Worm (Caenorhabditis elegans) whole organism, young adult: ENCODE data around the gene K07D4.4.
A peak's percentile ranks its signal among the peaks of the same experiment; 100 is the strongest.

ENCODE experiments used
- B0336.3 ChIP-seq: fragments of 200-800 bp; sonication (Bioruptor generic); IDR thresholded peaks from 2 replicates; pipeline ENCODE4 v1.3.6; 2022; ENCODE audit warnings: missing genetic modification characterization, missing compliant biosample characterization
- F10E7.11 ChIP-seq: sonication (generic microtip); optimal IDR thresholded peaks from 2 replicates; lab custom pipeline; 2017; ENCODE audit warnings: mild to moderate bottlenecking, missing genetic modification characterization, moderate library complexity, missing compliant biosample characterization
- F33H1.4 ChIP-seq: fragments of 200-800 bp; sonication (Bioruptor generic); IDR thresholded peaks from 2 replicates; pipeline ENCODE4 v1.3.6; 2022; ENCODE audit warnings: missing genetic modification reagents, missing genetic modification characterization, missing compliant biosample characterization
- F49E8.2 ChIP-seq: sonication (generic microtip); optimal IDR thresholded peaks from 3 replicates; lab custom pipeline; 2017; ENCODE audit warnings: missing genetic modification characterization, mild to moderate bottlenecking, missing compliant biosample characterization, antibody characterized with exemption, moderate library complexity; ENCODE audit not compliant: insufficient read depth
- F55B11.4 ChIP-seq: sonication (generic microtip); optimal IDR thresholded peaks from 2 replicates; lab custom pipeline; 2016; ENCODE audit warnings: missing compliant biosample characterization, missing genetic modification characterization, borderline replicate concordance; ENCODE audit not compliant: insufficient read depth
- F57A8.1 ChIP-seq: fragments of 200-800 bp; sonication (Bioruptor generic); optimal IDR thresholded peaks from 2 replicates; lab custom pipeline; 2018; ENCODE audit warnings: mild to moderate bottlenecking, missing genetic modification characterization, moderate library complexity, missing compliant biosample characterization
- K12H6.12 ChIP-seq: fragments of 200-800 bp; sonication (Bioruptor generic); optimal IDR thresholded peaks from 2 replicates; lab custom pipeline; 2018; ENCODE audit warnings: mild to moderate bottlenecking, missing genetic modification characterization, missing compliant biosample characterization
- Y53G8AR.9 ChIP-seq: fragments of 200-800 bp; sonication (Bioruptor generic); conservative IDR thresholded peaks from 2 replicates; pipeline ENCODE4 v1.3.6; 2022; ENCODE audit warnings: missing genetic modification reagents, missing genetic modification characterization, missing compliant biosample characterization
- Y56A3A.18 ChIP-seq: fragments of 200-800 bp; sonication (Bioruptor generic); IDR thresholded peaks from 2 replicates; pipeline ENCODE4 v1.3.6; 2022; ENCODE audit warnings: missing genetic modification reagents, missing genetic modification characterization, missing compliant biosample characterization
- Y67H2A.10 ChIP-seq: fragments of 200-800 bp; sonication (Bioruptor generic); conservative IDR thresholded peaks from 2 replicates; pipeline ENCODE4 v1.3.6; 2022; ENCODE audit warnings: missing genetic modification reagents, missing genetic modification characterization, missing compliant biosample characterization
- ZK185.1 ChIP-seq: sonication (generic microtip); optimal IDR thresholded peaks from 2 replicates; lab custom pipeline; 2016; ENCODE audit warnings: mild to moderate bottlenecking, missing genetic modification characterization, missing compliant biosample characterization; ENCODE audit not compliant: poor library complexity, severe bottlenecking
- aptf-2 ChIP-seq: fragments of 200-800 bp; sonication (Bioruptor generic); conservative IDR thresholded peaks from 2 replicates; pipeline ENCODE4 v1.3.6; 2022; ENCODE audit warnings: missing genetic modification reagents, missing genetic modification characterization, missing compliant biosample characterization
- aptf-3 ChIP-seq: fragments of 200-800 bp; sonication (Bioruptor generic); IDR thresholded peaks from 2 replicates; pipeline ENCODE4 v1.3.6; 2022; ENCODE audit warnings: missing genetic modification characterization, missing compliant biosample characterization
- attf-5 ChIP-seq: fragments of 200-800 bp; sonication (Bioruptor generic); optimal IDR thresholded peaks from 2 replicates; lab custom pipeline; 2018; ENCODE audit warnings: mild to moderate bottlenecking, missing genetic modification characterization, missing compliant biosample characterization
- attf-6 ChIP-seq: fragments of 200-800 bp; sonication (Bioruptor generic); IDR thresholded peaks from 2 replicates; pipeline ENCODE4 v1.3.6; 2022; ENCODE audit warnings: missing genetic modification reagents, missing genetic modification characterization, missing compliant biosample characterization
- ceh-27 ChIP-seq: fragments of 200-800 bp; sonication (Bioruptor generic); optimal IDR thresholded peaks from 2 replicates; lab custom pipeline; 2018; ENCODE audit warnings: mild to moderate bottlenecking, missing genetic modification characterization, moderate library complexity, missing compliant biosample characterization
- ceh-40 ChIP-seq: fragments of 200-800 bp; sonication (Bioruptor generic); IDR thresholded peaks from 2 replicates; pipeline ENCODE4 v1.3.6; 2022; ENCODE audit warnings: missing genetic modification characterization, missing compliant biosample characterization
- ceh-58 ChIP-seq: fragments of 200-800 bp; sonication (Bioruptor generic); IDR thresholded peaks from 2 replicates; pipeline ENCODE4 v1.3.6; 2022; ENCODE audit warnings: missing genetic modification characterization, missing compliant biosample characterization
- ceh-79 ChIP-seq: sonication (generic microtip); optimal IDR thresholded peaks from 2 replicates; lab custom pipeline; 2017; ENCODE audit warnings: mild to moderate bottlenecking, missing genetic modification characterization, missing compliant biosample characterization
- dpff-1 ChIP-seq: sonication (generic microtip); optimal IDR thresholded peaks from 2 replicates; lab custom pipeline; 2017; ENCODE audit warnings: mild to moderate bottlenecking, missing genetic modification characterization, missing compliant biosample characterization
- efl-1 ChIP-seq: fragments of 150-350 bp; optimal IDR thresholded peaks from 2 replicates; lab custom pipeline; 2014; ENCODE audit warnings: missing biosample characterization, missing genetic modification reagents, missing genetic modification characterization
- egl-44 ChIP-seq: fragments of 200-800 bp; sonication (Bioruptor generic); IDR thresholded peaks from 2 replicates; pipeline ENCODE4 v1.3.6; 2022; ENCODE audit warnings: missing genetic modification reagents, missing genetic modification characterization, missing compliant biosample characterization
- him-1 ChIP-seq: sonication (generic microtip); optimal IDR thresholded peaks from 2 replicates; lab custom pipeline; 2016; ENCODE audit warnings: missing genotype, missing genetic modification reagents, missing genetic modification characterization, missing compliant biosample characterization
- hlh-12 ChIP-seq: sonication (generic microtip); optimal IDR thresholded peaks from 2 replicates; lab custom pipeline; 2016; ENCODE audit warnings: missing genetic modification characterization, missing compliant biosample characterization
- hmg-1.2 ChIP-seq: fragments of 200-800 bp; sonication (Bioruptor generic); IDR thresholded peaks from 2 replicates; pipeline ENCODE4 v1.3.6; 2022; ENCODE audit warnings: missing genetic modification reagents, missing genetic modification characterization, missing compliant biosample characterization
- lin-26 ChIP-seq: fragments of 200-800 bp; sonication (Bioruptor generic); IDR thresholded peaks from 2 replicates; pipeline ENCODE4 v1.3.6; 2022; ENCODE audit warnings: missing genetic modification reagents, missing genetic modification characterization, missing compliant biosample characterization
- lin-40 ChIP-seq: sonication (generic microtip); optimal IDR thresholded peaks from 2 replicates; lab custom pipeline; 2016; ENCODE audit warnings: missing genetic modification characterization, mild to moderate bottlenecking, missing compliant biosample characterization, missing genotype, missing genetic modification reagents
- madf-3 ChIP-seq: fragments of 200-800 bp; sonication (Bioruptor generic); IDR thresholded peaks from 2 replicates; pipeline ENCODE4 v1.3.6; 2022; ENCODE audit warnings: missing genetic modification reagents, missing genetic modification characterization, missing compliant biosample characterization
- madf-8 ChIP-seq: fragments of 200-800 bp; sonication (Bioruptor generic); conservative IDR thresholded peaks from 2 replicates; pipeline ENCODE4 v1.3.6; 2022; ENCODE audit warnings: missing genetic modification reagents, missing genetic modification characterization, missing compliant biosample characterization
- mxl-1 ChIP-seq: sonication (generic microtip); optimal IDR thresholded peaks from 2 replicates; lab custom pipeline; 2016; ENCODE audit warnings: missing genetic modification characterization, missing compliant biosample characterization
- nfya-2 ChIP-seq: fragments of 200-800 bp; sonication (Bioruptor generic); IDR thresholded peaks from 2 replicates; pipeline ENCODE4 v1.3.6; 2022; ENCODE audit warnings: missing genetic modification reagents, missing genetic modification characterization, missing compliant biosample characterization
- nhr-120 ChIP-seq: fragments of 200-800 bp; sonication (Bioruptor generic); IDR thresholded peaks from 2 replicates; pipeline ENCODE4 v1.3.6; 2022; ENCODE audit warnings: missing genetic modification characterization, missing compliant biosample characterization
- nhr-179 ChIP-seq: sonication (generic microtip); optimal IDR thresholded peaks from 2 replicates; lab custom pipeline; 2016; ENCODE audit warnings: mild to moderate bottlenecking, missing genetic modification characterization, missing compliant biosample characterization
- nhr-90 ChIP-seq: sonication (generic microtip); optimal IDR thresholded peaks from 2 replicates; lab custom pipeline; 2016; ENCODE audit warnings: missing genotype, mild to moderate bottlenecking, missing genetic modification characterization, missing compliant biosample characterization
- pbrm-1 ChIP-seq: fragments of 200-800 bp; sonication (Bioruptor generic); IDR thresholded peaks from 2 replicates; pipeline ENCODE4 v1.3.6; 2022; ENCODE audit warnings: missing genetic modification reagents, missing genetic modification characterization, missing compliant biosample characterization
- rcor-1 ChIP-seq: fragments of 200-800 bp; sonication (Bioruptor generic); IDR thresholded peaks from 2 replicates; pipeline ENCODE4 v1.3.6; 2022; ENCODE audit warnings: missing genetic modification reagents, missing genetic modification characterization, missing compliant biosample characterization
- rec-8 ChIP-seq, 2 experiments: sonication (generic microtip); optimal IDR thresholded peaks; 2 replicates each; lab custom pipeline; 2016; ENCODE audit warnings: mild to moderate bottlenecking in 2 of 2, missing genetic modification characterization in 2 of 2, missing genetic modification reagents in 2 of 2, missing genotype in 2 of 2, missing biosample characterization in 1 of 2, missing compliant biosample characterization in 1 of 2, moderate library complexity in 1 of 2
- rpc-1 ChIP-seq, 2 experiments: fragments of 150-350 bp in 1 of 2; sonication (generic microtip) in 1 of 2; optimal IDR thresholded peaks; 2 replicates each; lab custom pipeline; 2014 to 2018; ENCODE audit warnings: missing biosample characterization in 1 of 2, missing genetic modification characterization in 1 of 2, missing genetic modification reagents in 1 of 2, missing genotype in 1 of 2
- snpc-1.1 ChIP-seq: sonication (generic microtip); optimal IDR thresholded peaks from 2 replicates; lab custom pipeline; 2017; ENCODE audit warnings: missing genetic modification characterization, mild to moderate bottlenecking, missing compliant biosample characterization, antibody characterized with exemption, moderate library complexity, missing genotype, missing genetic modification reagents; ENCODE audit not compliant: insufficient read depth
- snpc-1.3 ChIP-seq: sonication (generic microtip); optimal IDR thresholded peaks from 2 replicates; lab custom pipeline; 2017; ENCODE audit warnings: missing genetic modification characterization, mild to moderate bottlenecking, missing compliant biosample characterization, antibody characterized with exemption, moderate library complexity, missing genotype, missing genetic modification reagents; ENCODE audit not compliant: insufficient read depth
- snpc-3.4 ChIP-seq: sonication (generic microtip); optimal IDR thresholded peaks from 2 replicates; lab custom pipeline; 2017; ENCODE audit warnings: missing genetic modification characterization, mild to moderate bottlenecking, missing compliant biosample characterization, antibody characterized with exemption, moderate library complexity, missing genotype, missing genetic modification reagents
- sptf-2 ChIP-seq: fragments of 200-800 bp; sonication (Bioruptor generic); optimal IDR thresholded peaks from 2 replicates; lab custom pipeline; 2018; ENCODE audit warnings: mild to moderate bottlenecking, missing genetic modification characterization, missing compliant biosample characterization
- tbp1 ChIP-seq: fragments of 200-800 bp; sonication (Bioruptor generic); optimal IDR thresholded peaks from 2 replicates; lab custom pipeline; 2018; ENCODE audit warnings: mild to moderate bottlenecking, missing genetic modification characterization, missing compliant biosample characterization
- tbx-9 ChIP-seq: sonication (generic microtip); optimal IDR thresholded peaks from 2 replicates; lab custom pipeline; 2016; ENCODE audit warnings: borderline replicate concordance, missing genetic modification characterization, inconsistent platforms, missing compliant biosample characterization
- ztf-25 ChIP-seq: fragments of 200-800 bp; sonication (Bioruptor generic); IDR thresholded peaks from 2 replicates; pipeline ENCODE4 v1.3.6; 2022; ENCODE audit warnings: missing genetic modification reagents, missing genetic modification characterization, missing compliant biosample characterization
- ztf-28 ChIP-seq: fragments of 200-800 bp; sonication (Bioruptor generic); IDR thresholded peaks from 2 replicates; pipeline ENCODE4 v1.3.6; 2022; ENCODE audit warnings: missing genetic modification reagents, missing genetic modification characterization, missing compliant biosample characterization
- ztf-6 ChIP-seq: fragments of 200-800 bp; sonication (Bioruptor generic); IDR thresholded peaks from 2 replicates; pipeline ENCODE4 v1.3.6; 2022; ENCODE audit warnings: missing genetic modification reagents, missing genetic modification characterization, missing compliant biosample characterization

Gene K07D4.4

ce11 chrII:4044349-4044748 is 12.2 kb upstream of the K07D4.4 start, which contains the start of gene rpn-11 (continued):
- no peak for TF ChIP-seq ceh-40 (GFP tag; lab: Robert Waterston, UW)
- peak; percentile 88 for TF ChIP-seq lin-40
- 0 out of 2 replicates have a peak, but pooled peaks have one; percentile 27 for TF ChIP-seq ztf-28 (GFP tag; lab: Robert Waterston, UW)
- peak; percentile 46; the same call in 1 of the 2 replicates for TF ChIP-seq egl-44
- peak; percentile 24 for TF ChIP-seq snpc-1.3 (tag; lab: Kevin White, UChicago)
- peak; percentile 10 for TF ChIP-seq snpc-3.4 (tag; lab: Kevin White, UChicago)
- TF ChIP-seq F10E7.11 (tag; lab: Kevin White, UChicago): no peak
- TF ChIP-seq him-1: peak; percentile 29
- peak; percentile 67 for TF ChIP-seq K12H6.12 (tag; lab: Kevin White, UChicago)
- TF ChIP-seq dpff-1 (tag; lab: Kevin White, UChicago): no peak
- TF ChIP-seq madf-3: peak; percentile 72; the same call in 1 of the 2 replicates
- TF ChIP-seq nhr-90 (tag; lab: Kevin White, UChicago): no peak
- no peak for TF ChIP-seq nfya-2 (GFP tag; lab: Robert Waterston, UW)
- TF ChIP-seq ztf-6 (GFP tag; lab: Robert Waterston, UW): no peak
- TF ChIP-seq efl-1 (GFP tag; lab: Kevin White, UChicago): peak; percentile 91
- TF ChIP-seq hmg-1.2 (GFP tag; lab: Robert Waterston, UW): peak; percentile 92
- no peak for TF ChIP-seq mxl-1
- no peak for TF ChIP-seq ceh-79
- no peak for TF ChIP-seq ztf-25 (GFP tag; lab: Robert Waterston, UW)
- peak; percentile 74; the same call in 1 of the 2 replicates for TF ChIP-seq rcor-1
- peak; percentile 76 for TF ChIP-seq F33H1.4 (GFP tag; lab: Robert Waterston, UW)
- TF ChIP-seq ceh-27 (GFP tag; lab: Kevin White, UChicago): peak; percentile 66
- peak; percentile 86 for TF ChIP-seq attf-5 (GFP tag; lab: Kevin White, UChicago)
- TF ChIP-seq Y53G8AR.9: 0 out of 2 replicates have a peak, but pooled peaks have one; percentile 55
- no peak for TF ChIP-seq nhr-179 (tag; lab: Kevin White, UChicago)
- TF ChIP-seq tbx-9 (tag; lab: Kevin White, UChicago): no peak
- no peak for TF ChIP-seq rpc-1 (optimal IDR thresholded peaks at IDR 0.05; lab: Kevin White, UChicago)
- no peak for TF ChIP-seq rpc-1 (tag; optimal IDR thresholded peaks at IDR 0.05; lab: Kevin White, UChicago)
- TF ChIP-seq ceh-58: no peak
- no peak for TF ChIP-seq F57A8.1 (GFP tag; lab: Kevin White, UChicago)
- TF ChIP-seq aptf-3 (GFP tag; lab: Robert Waterston, UW): no peak
- TF ChIP-seq sptf-2 (GFP tag; lab: Kevin White, UChicago): no peak
- peak; percentile 81 for TF ChIP-seq madf-8 (GFP tag; lab: Robert Waterston, UW)
- peak; percentile 49; the same call in 1 of the 2 replicates for TF ChIP-seq attf-6
- TF ChIP-seq F49E8.2: no peak
- TF ChIP-seq B0336.3 (GFP tag; lab: Robert Waterston, UW): peak; percentile 68; the same call in 1 of the 2 replicates
- TF ChIP-seq rec-8 (tag; optimal IDR thresholded peaks at IDR 0.05; lab: Kevin White, UChicago): no peak
- TF ChIP-seq Y67H2A.10 (GFP tag; lab: Robert Waterston, UW): peak; percentile 51; the same call in 1 of the 2 replicates
- peak; percentile 66 for TF ChIP-seq tbp1
- no peak for TF ChIP-seq nhr-120
- TF ChIP-seq lin-26 (GFP tag; lab: Robert Waterston, UW): 0 out of 2 replicates have a peak, but pooled peaks have one; percentile 8
- TF ChIP-seq Y56A3A.18 (GFP tag; lab: Robert Waterston, UW): no peak
- no peak for TF ChIP-seq snpc-1.1
- no peak for TF ChIP-seq hlh-12 (tag; lab: Kevin White, UChicago)
- no peak for TF ChIP-seq F55B11.4
- TF ChIP-seq pbrm-1 (GFP tag; lab: Robert Waterston, UW): peak; percentile 74
- TF ChIP-seq aptf-2 (GFP tag; lab: Robert Waterston, UW): 0 out of 2 replicates have a peak, but pooled peaks have one; percentile 38
- no peak for TF ChIP-seq ZK185.1 (tag; lab: Kevin White, UChicago)
